Fruit fly (Drosophila melanogaster): Measurements from ENCODE around the gene lawc.

DNA sequence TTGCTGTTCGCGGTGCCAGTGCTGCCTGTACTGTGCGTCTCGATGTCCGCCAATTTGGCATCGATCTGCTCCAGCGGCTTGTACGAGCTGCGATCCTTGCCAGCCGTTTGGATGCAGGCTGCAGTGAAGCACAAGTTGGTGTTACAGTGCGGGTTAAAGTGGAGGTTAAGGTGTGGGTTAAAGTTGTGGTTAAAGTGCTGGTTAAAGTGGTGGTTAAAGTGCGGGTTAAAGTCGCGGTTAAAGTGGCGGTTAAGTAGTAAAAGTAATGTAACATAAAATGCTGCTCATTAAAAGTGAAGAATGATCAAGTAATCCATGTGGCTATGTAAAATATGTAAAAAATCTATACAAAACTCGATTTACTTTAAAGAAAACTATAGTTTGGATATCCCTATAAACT, 40.7 kb upstream of the lawc start:
- TF ChIP-seq Myc (optimal IDR thresholded peaks at IDR 0.05) (no peak), insv (optimal IDR thresholded peaks at IDR 0.05) (no peak), h (optimal IDR thresholded peaks at IDR 0.05) (no peak), Sin3A (optimal IDR thresholded peaks at IDR 0.05) (no peak), psq (optimal IDR thresholded peaks at IDR 0.05) (no peak), ttk (optimal IDR thresholded peaks at IDR 0.05) (no peak)
